Worm (Caenorhabditis elegans) whole organism, L4 larva: ENCODE measurements around the gene Y75B7B.1.

ENCODE experiments used
- D1046.2 ChIP-seq: fragments of 200-800 bp; sonication (Bioruptor generic); IDR thresholded peaks from 2 replicates; pipeline ENCODE4 v1.3.6; 2022; ENCODE audit warnings: missing genetic modification characterization, missing compliant biosample characterization
- F10B5.3 ChIP-seq: sonication (generic microtip); optimal IDR thresholded peaks from 2 replicates; lab custom pipeline; 2016; ENCODE audit warnings: mild to moderate bottlenecking, missing genetic modification characterization, missing compliant biosample characterization
- F26F4.8 ChIP-seq: fragments of 200-800 bp; sonication (Bioruptor generic); conservative IDR thresholded peaks from 2 replicates; pipeline ENCODE4 v1.3.6; 2022; ENCODE audit warnings: missing genetic modification characterization, missing compliant biosample characterization
- R02D3.7 ChIP-seq: fragments of 150-350 bp; sonication (generic microtip); optimal IDR thresholded peaks from 3 replicates; lab custom pipeline; 2014; ENCODE audit warnings: missing biosample characterization, missing genetic modification characterization
- Y105C5A.15 ChIP-seq: fragments of 200-800 bp; sonication (Bioruptor generic); IDR thresholded peaks from 2 replicates; pipeline ENCODE4 v1.3.6; 2022; ENCODE audit warnings: missing genetic modification characterization, missing compliant biosample characterization
- Y48G9A.11 ChIP-seq: fragments of 200-800 bp; sonication (Bioruptor generic); IDR thresholded peaks from 2 replicates; pipeline ENCODE4 v1.3.6; 2022; ENCODE audit warnings: missing genetic modification reagents, missing genetic modification characterization, missing compliant biosample characterization
- Y75B8A.6 ChIP-seq: fragments of 200-800 bp; sonication (Bioruptor generic); IDR thresholded peaks from 2 replicates; pipeline ENCODE4 v1.3.6; 2022; ENCODE audit warnings: missing genetic modification reagents, missing genetic modification characterization, missing compliant biosample characterization
- aha-1 ChIP-seq: fragments of 150-350 bp; peaks from one replicate; lab custom pipeline; 2014; ENCODE audit warnings: missing biosample characterization, missing genetic modification characterization
- ceh-28 ChIP-seq: fragments of 150-350 bp; optimal IDR thresholded peaks from 2 replicates; lab custom pipeline; 2014; ENCODE audit warnings: missing biosample characterization, missing genetic modification reagents, missing genetic modification characterization
- ceh-32 ChIP-seq: sonication (generic microtip); optimal IDR thresholded peaks from 2 replicates; lab custom pipeline; 2016; ENCODE audit warnings: mild to moderate bottlenecking, missing genetic modification characterization, missing compliant biosample characterization; ENCODE audit not compliant: poor library complexity
- cey-2 ChIP-seq: sonication (generic microtip); optimal IDR thresholded peaks from 3 replicates; lab custom pipeline; 2017; ENCODE audit warnings: missing genetic modification characterization, mild to moderate bottlenecking, missing compliant biosample characterization, antibody characterized with exemption, borderline replicate concordance; ENCODE audit not compliant: insufficient read depth
- daf-8 ChIP-seq: fragments of 200-800 bp; sonication (Bioruptor generic); IDR thresholded peaks from 2 replicates; pipeline ENCODE4 v1.3.6; 2022; ENCODE audit warnings: missing genetic modification characterization, missing compliant biosample characterization
- duxl-1 ChIP-seq: sonication (generic microtip); optimal IDR thresholded peaks from 2 replicates; lab custom pipeline; 2016; ENCODE audit warnings: mild to moderate bottlenecking, missing genetic modification characterization, moderate library complexity, missing compliant biosample characterization; ENCODE audit not compliant: poor library complexity
- dve-1 ChIP-seq: sonication (generic microtip); optimal IDR thresholded peaks from 2 replicates; lab custom pipeline; 2017; ENCODE audit warnings: antibody characterized with exemption, mild to moderate bottlenecking, missing genetic modification characterization, missing compliant biosample characterization; ENCODE audit not compliant: insufficient read depth
- fkh-10 ChIP-seq: fragments of 150-350 bp; optimal IDR thresholded peaks from 2 replicates; lab custom pipeline; 2014; ENCODE audit warnings: missing biosample characterization, missing genetic modification reagents, missing genetic modification characterization
- fos-1 ChIP-seq: fragments of 150-350 bp; optimal IDR thresholded peaks from 2 replicates; lab custom pipeline; 2014; ENCODE audit warnings: missing biosample characterization, missing genetic modification characterization
- gei-8 ChIP-seq: fragments of 200-800 bp; sonication (Bioruptor generic); optimal IDR thresholded peaks from 2 replicates; lab custom pipeline; 2018; ENCODE audit warnings: mild to moderate bottlenecking, missing genetic modification characterization, missing compliant biosample characterization
- hlh-30 ChIP-seq: sonication (generic microtip); optimal IDR thresholded peaks from 2 replicates; lab custom pipeline; 2017; ENCODE audit warnings: antibody characterized with exemption, mild to moderate bottlenecking, missing genetic modification characterization, missing compliant biosample characterization; ENCODE audit not compliant: insufficient read depth
- hmg-1.1 ChIP-seq: fragments of 200-800 bp; sonication (Bioruptor generic); IDR thresholded peaks from 2 replicates; pipeline ENCODE4 v1.3.6; 2022; ENCODE audit warnings: missing genetic modification reagents, missing genetic modification characterization, missing compliant biosample characterization
- jun-1 ChIP-seq: fragments of 150-350 bp; optimal IDR thresholded peaks from 2 replicates; lab custom pipeline; 2014; ENCODE audit warnings: missing biosample characterization, missing genetic modification reagents, missing genetic modification characterization
- lin-15B ChIP-seq: fragments of 150-350 bp; sonication (generic microtip); optimal IDR thresholded peaks from 3 replicates; lab custom pipeline; 2014; ENCODE audit warnings: missing biosample characterization, missing genetic modification characterization
- lin-29 ChIP-seq: fragments of 200-800 bp; sonication (Bioruptor generic); IDR thresholded peaks from 2 replicates; pipeline ENCODE4 v1.3.6; 2022; ENCODE audit warnings: missing genetic modification reagents, missing genetic modification characterization, missing compliant biosample characterization
- lin-39 ChIP-seq: fragments of 150-350 bp; optimal IDR thresholded peaks from 2 replicates; lab custom pipeline; 2014; ENCODE audit warnings: missing biosample characterization, missing genetic modification reagents, missing genetic modification characterization
- mdl-1 ChIP-seq, 2 experiments: fragments of 150-350 bp in 1 of 2; sonication (generic microtip) in 1 of 2; optimal IDR thresholded peaks; 2 replicates each; lab custom pipeline; 2014 to 2017; ENCODE audit warnings: missing biosample characterization in 2 of 2, missing genetic modification characterization in 2 of 2
- mdt-29 ChIP-seq: fragments of 200-800 bp; sonication (Bioruptor generic); IDR thresholded peaks from 2 replicates; pipeline ENCODE4 v1.3.6; 2022; ENCODE audit warnings: missing genetic modification reagents, missing genetic modification characterization, missing compliant biosample characterization
- mep-1 ChIP-seq: fragments of 150-350 bp; sonication (generic microtip); optimal IDR thresholded peaks from 3 replicates; lab custom pipeline; 2014; ENCODE audit warnings: missing biosample characterization, missing genetic modification characterization
- mxl-3 ChIP-seq: fragments of 200-800 bp; sonication (Bioruptor generic); optimal IDR thresholded peaks from 2 replicates; lab custom pipeline; 2018; ENCODE audit warnings: mild to moderate bottlenecking, missing genetic modification characterization, missing compliant biosample characterization
- nhr-102 ChIP-seq: sonication (generic microtip); optimal IDR thresholded peaks from 2 replicates; lab custom pipeline; 2016; ENCODE audit warnings: mild to moderate bottlenecking, missing genetic modification characterization, moderate library complexity, missing compliant biosample characterization
- nhr-237 ChIP-seq: sonication (generic microtip); optimal IDR thresholded peaks from 2 replicates; lab custom pipeline; 2017; ENCODE audit warnings: missing biosample characterization, missing genetic modification characterization
- nhr-41 ChIP-seq: fragments of 200-800 bp; sonication (Bioruptor generic); IDR thresholded peaks from 2 replicates; pipeline ENCODE4 v1.3.6; 2022; ENCODE audit warnings: missing genetic modification reagents, missing genetic modification characterization, missing compliant biosample characterization
- nhr-48 ChIP-seq: sonication (generic microtip); optimal IDR thresholded peaks from 2 replicates; lab custom pipeline; 2016; ENCODE audit warnings: mild to moderate bottlenecking, missing genetic modification characterization, missing compliant biosample characterization
- nhr-6 ChIP-seq: fragments of 150-350 bp; optimal IDR thresholded peaks from 2 replicates; lab custom pipeline; 2014; ENCODE audit warnings: missing biosample characterization, missing genetic modification characterization
- saeg-2 ChIP-seq: fragments of 200-800 bp; sonication (Bioruptor generic); IDR thresholded peaks from 2 replicates; pipeline ENCODE4 v1.3.6; 2022; ENCODE audit warnings: missing genetic modification reagents, missing genetic modification characterization, missing compliant biosample characterization
- sdz-12 ChIP-seq: fragments of 200-800 bp; sonication (Bioruptor generic); optimal IDR thresholded peaks from 2 replicates; lab custom pipeline; 2018; ENCODE audit warnings: mild to moderate bottlenecking, missing genetic modification characterization, missing compliant biosample characterization
- snpc-1.2 ChIP-seq: fragments of 200-800 bp; sonication (Bioruptor generic); IDR thresholded peaks from 2 replicates; pipeline ENCODE4 v1.3.6; 2022; ENCODE audit warnings: missing genetic modification reagents, missing genetic modification characterization, missing compliant biosample characterization
- snpc-4 ChIP-seq: fragments of 150-350 bp; optimal IDR thresholded peaks from 2 replicates; lab custom pipeline; 2014; ENCODE audit warnings: missing biosample characterization, missing genetic modification characterization
- spr-3 ChIP-seq: fragments of 200-800 bp; sonication (Bioruptor generic); optimal IDR thresholded peaks from 2 replicates; lab custom pipeline; 2018; ENCODE audit warnings: mild to moderate bottlenecking, missing genetic modification characterization, missing compliant biosample characterization
- unc-130 ChIP-seq: sonication (generic microtip); optimal IDR thresholded peaks from 2 replicates; lab custom pipeline; 2016; ENCODE audit warnings: missing genetic modification reagents, missing genetic modification characterization, missing compliant biosample characterization
- zfp-3 ChIP-seq: fragments of 200-800 bp; sonication (Bioruptor generic); conservative IDR thresholded peaks from 2 replicates; pipeline ENCODE4 v1.3.6; 2022; ENCODE audit warnings: missing genetic modification reagents, missing genetic modification characterization, missing compliant biosample characterization
- zip-11 ChIP-seq: fragments of 200-800 bp; sonication (Bioruptor generic); IDR thresholded peaks from 2 replicates; pipeline ENCODE4 v1.3.6; 2022; ENCODE audit warnings: missing genetic modification characterization, missing compliant biosample characterization
- zip-2 ChIP-seq: fragments of 150-350 bp; optimal IDR thresholded peaks from 2 replicates; lab custom pipeline; 2014; ENCODE audit warnings: missing biosample characterization, missing genetic modification characterization

Y75B7B.1 gene

DNA sequence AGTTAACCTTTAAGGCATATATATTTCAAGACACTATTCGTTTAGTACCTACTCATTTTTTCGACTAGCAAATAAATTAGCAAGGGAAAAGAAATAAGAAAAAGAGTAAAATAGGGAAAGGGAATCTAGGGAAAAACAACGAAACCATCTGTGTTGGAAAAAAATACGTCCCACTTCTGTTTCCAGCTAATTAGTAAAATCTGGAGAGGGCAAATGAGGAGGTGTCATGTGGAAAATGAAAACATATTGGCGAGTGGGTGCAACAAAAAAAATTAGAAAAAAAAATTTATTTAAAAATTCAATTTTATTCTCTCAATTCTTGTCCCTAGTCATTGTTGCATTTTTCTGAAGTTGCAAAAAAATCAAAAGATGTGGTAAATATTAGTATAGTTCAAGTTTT, 37.0 kb downstream of the Y75B7B.1 start:
- no peak for TF ChIP-seq snpc-4
- TF ChIP-seq aha-1: no peak
- TF ChIP-seq nhr-41 (GFP tag; lab: Robert Waterston, UW): no peak
- TF ChIP-seq lin-29 (GFP tag; lab: Robert Waterston, UW): no peak
- no peak for TF ChIP-seq hmg-1.1 (GFP tag; lab: Robert Waterston, UW)
- TF ChIP-seq mdt-29: no peak
- TF ChIP-seq jun-1 (tag; lab: Kevin White, UChicago): no peak
- no peak for TF ChIP-seq unc-130 (GFP tag; lab: Kevin White, UChicago)
- no peak for TF ChIP-seq zfp-3 (GFP tag; lab: Robert Waterston, UW)
- TF ChIP-seq snpc-1.2 (GFP tag; lab: Robert Waterston, UW): no peak
- no peak for TF ChIP-seq saeg-2 (GFP tag; lab: Robert Waterston, UW)
- TF ChIP-seq ceh-32 (tag; lab: Kevin White, UChicago): no peak
- TF ChIP-seq D1046.2 (GFP tag; lab: Robert Waterston, UW): no peak
- no peak for TF ChIP-seq nhr-237 (tag; lab: Kevin White, UChicago)
- no peak for TF ChIP-seq Y75B8A.6

DNA sequence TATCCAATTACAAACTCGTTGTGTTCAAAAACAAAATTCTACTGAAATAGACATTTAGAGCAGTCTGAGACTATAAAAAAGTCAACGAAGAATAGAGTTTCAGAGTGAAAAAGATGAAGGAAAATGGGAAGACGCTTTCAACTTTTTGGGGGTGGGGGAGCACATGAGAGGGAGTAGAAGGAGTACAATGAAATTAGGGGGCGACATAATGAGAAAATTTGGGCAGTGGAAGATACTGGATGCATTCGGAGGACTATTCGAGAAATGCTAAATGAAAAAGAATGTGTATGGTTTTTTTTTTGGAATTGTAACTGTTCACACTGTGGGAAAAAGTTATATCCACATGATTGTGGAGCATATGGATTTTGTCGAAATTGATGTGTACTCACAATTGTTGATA, 42.6 kb downstream of the Y75B7B.1 start:
- TF ChIP-seq D1046.2 (GFP tag; lab: Robert Waterston, UW): no peak
- no peak for TF ChIP-seq hlh-30 (tag; lab: Kevin White, UChicago)
- TF ChIP-seq snpc-4: no peak
- TF ChIP-seq mep-1 (tag; lab: Kevin White, UChicago): no peak
- no peak for TF ChIP-seq cey-2 (tag; lab: Kevin White, UChicago)
- no peak for TF ChIP-seq R02D3.7 (tag; lab: Kevin White, UChicago)
- no peak for TF ChIP-seq F10B5.3
- TF ChIP-seq nhr-102: no peak
- no peak for TF ChIP-seq nhr-6 (tag; lab: Kevin White, UChicago)
- no peak for TF ChIP-seq fkh-10 (GFP tag; lab: Kevin White, UChicago)
- no peak for TF ChIP-seq Y105C5A.15
- no peak for TF ChIP-seq sdz-12
- no peak for TF ChIP-seq lin-39 (tag; lab: Kevin White, UChicago)
- TF ChIP-seq zip-2 (tag; lab: Kevin White, UChicago): no peak
- TF ChIP-seq nhr-41 (GFP tag; lab: Robert Waterston, UW): no peak
- no peak for TF ChIP-seq gei-8 (GFP tag; lab: Kevin White, UChicago)
- TF ChIP-seq mdl-1 (tag; optimal IDR thresholded peaks at IDR 0.05; lab: Kevin White, UChicago): no peak
- TF ChIP-seq duxl-1: no peak
- no peak for TF ChIP-seq nhr-48 (tag; lab: Kevin White, UChicago)
- TF ChIP-seq lin-15B (tag; lab: Kevin White, UChicago): no peak

DNA sequence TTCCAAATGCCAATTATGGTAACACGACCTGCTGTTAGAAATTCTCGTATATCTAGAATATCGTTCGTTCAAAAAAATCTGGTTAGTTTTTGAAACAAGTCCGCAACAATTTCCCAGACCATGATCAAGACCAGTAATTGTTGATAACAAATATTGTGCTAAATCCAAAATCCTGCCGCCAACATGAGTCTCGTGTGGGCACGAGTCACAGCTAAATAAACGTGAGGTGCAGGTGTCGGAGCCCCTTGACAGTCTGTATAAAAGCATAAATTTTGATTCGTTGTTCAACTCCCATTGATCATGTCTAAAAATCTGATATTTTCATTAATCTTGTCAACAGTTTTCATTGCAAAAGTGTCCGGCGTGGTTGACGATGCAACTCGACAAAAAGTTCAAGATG, 44.1 kb downstream of the Y75B7B.1 start, which contains the start of gene F16B3.2:
F16B3.2 (plus strand) TSS at position 301 of the 400 bp plus-strand sequence.
- TF ChIP-seq daf-8 (GFP tag; lab: Robert Waterston, UW) (no peak), lin-15B (tag; lab: Kevin White, UChicago) (no peak), F26F4.8 (GFP tag; lab: Robert Waterston, UW) (no peak), fos-1 (tag; lab: Kevin White, UChicago) (no peak), dve-1 (tag; lab: Kevin White, UChicago) (no peak), unc-130 (GFP tag; lab: Kevin White, UChicago) (no peak), zip-11 (GFP tag; lab: Robert Waterston, UW) (no peak), mxl-3 (GFP tag; lab: Kevin White, UChicago) (no peak), Y48G9A.11 (no peak), spr-3 (no peak), ceh-28 (no peak)
